Worm (Caenorhabditis elegans) whole organism, L4 larva: ENCODE measurements around the gene T26G10.1.

ENCODE experiments used
- F26F4.8 ChIP-seq: fragments of 200-800 bp; sonication (Bioruptor generic); conservative IDR thresholded peaks from 2 replicates; pipeline ENCODE4 v1.3.6; 2022; ENCODE audit warnings: missing genetic modification characterization, missing compliant biosample characterization
- F37D6.2 ChIP-seq: sonication (generic microtip); optimal IDR thresholded peaks from 2 replicates; lab custom pipeline; 2016; ENCODE audit warnings: mild to moderate bottlenecking, missing genetic modification characterization, missing compliant biosample characterization
- F44E2.7 ChIP-seq: fragments of 200-800 bp; sonication (Bioruptor generic); IDR thresholded peaks from 2 replicates; pipeline ENCODE4 v2.1.2; 2022; ENCODE audit warnings: missing genetic modification characterization, missing compliant biosample characterization
- R02D3.7 ChIP-seq: fragments of 150-350 bp; sonication (generic microtip); optimal IDR thresholded peaks from 3 replicates; lab custom pipeline; 2014; ENCODE audit warnings: missing biosample characterization, missing genetic modification characterization
- T26A8.4 ChIP-seq: fragments of 200-800 bp; sonication (Bioruptor generic); IDR thresholded peaks from 2 replicates; pipeline ENCODE4 v1.3.6; 2022; ENCODE audit warnings: missing genetic modification characterization, missing compliant biosample characterization
- Y5F2A.4 ChIP-seq: fragments of 200-800 bp; sonication (Bioruptor generic); optimal IDR thresholded peaks from 2 replicates; lab custom pipeline; 2018; ENCODE audit warnings: mild to moderate bottlenecking, missing genetic modification characterization, missing compliant biosample characterization
- Y75B8A.6 ChIP-seq: fragments of 200-800 bp; sonication (Bioruptor generic); IDR thresholded peaks from 2 replicates; pipeline ENCODE4 v1.3.6; 2022; ENCODE audit warnings: missing genetic modification reagents, missing genetic modification characterization, missing compliant biosample characterization
- ZK337.2 ChIP-seq: fragments of 200-800 bp; sonication (Bioruptor generic); IDR thresholded peaks from 2 replicates; pipeline ENCODE4 v1.3.6; 2022; ENCODE audit warnings: missing genetic modification reagents, missing genetic modification characterization, missing compliant biosample characterization
- ZK546.5 ChIP-seq, 2 experiments: sonication (generic microtip); optimal IDR thresholded peaks; 2 replicates each; lab custom pipeline; 2017; ENCODE audit warnings: missing biosample characterization in 2 of 2, missing genetic modification characterization in 2 of 2
- ama-1 ChIP-seq: fragments of 150-350 bp; optimal IDR thresholded peaks from 2 replicates; lab custom pipeline; 2014; ENCODE audit warnings: inconsistent platforms, mixed read lengths
- arid-1 ChIP-seq: fragments of 200-800 bp; sonication (Bioruptor generic); conservative IDR thresholded peaks from 2 replicates; pipeline ENCODE4 v1.3.6; 2022; ENCODE audit warnings: missing genetic modification reagents, missing genetic modification characterization, missing compliant biosample characterization
- ceh-20 ChIP-seq: fragments of 200-800 bp; sonication (Bioruptor generic); IDR thresholded peaks from 2 replicates; pipeline ENCODE4 v1.3.6; 2022; ENCODE audit warnings: missing genetic modification reagents, missing genetic modification characterization, missing compliant biosample characterization
- ceh-28 ChIP-seq: fragments of 150-350 bp; optimal IDR thresholded peaks from 2 replicates; lab custom pipeline; 2014; ENCODE audit warnings: missing biosample characterization, missing genetic modification reagents, missing genetic modification characterization
- ceh-44 ChIP-seq: fragments of 200-800 bp; sonication (Bioruptor generic); IDR thresholded peaks from 2 replicates; pipeline ENCODE4 v1.3.6; 2022; ENCODE audit warnings: missing genetic modification reagents, missing genetic modification characterization, missing compliant biosample characterization
- ceh-62 ChIP-seq: sonication (generic microtip); optimal IDR thresholded peaks from 2 replicates; lab custom pipeline; 2017; ENCODE audit warnings: missing biosample characterization, missing genetic modification characterization
- ceh-82 ChIP-seq: sonication (generic microtip); optimal IDR thresholded peaks from 2 replicates; lab custom pipeline; 2017; ENCODE audit warnings: missing biosample characterization, missing genetic modification characterization
- ces-1 ChIP-seq: fragments of 150-350 bp; sonication (generic microtip); optimal IDR thresholded peaks from 4 replicates; lab custom pipeline; 2014; ENCODE audit warnings: missing biosample characterization, missing genetic modification reagents, missing genetic modification characterization
- daf-16 ChIP-seq, 3 experiments: sonication (generic microtip); optimal IDR thresholded peaks; 2 replicates each; lab custom pipeline; 2016 to 2017; ENCODE audit warnings: missing genetic modification characterization in 3 of 3, missing genetic modification reagents in 3 of 3, mild to moderate bottlenecking in 2 of 3, missing compliant biosample characterization in 2 of 3, missing biosample characterization in 1 of 3, moderate library complexity in 1 of 3
- daf-19 ChIP-seq: fragments of 200-800 bp; sonication (Bioruptor generic); conservative IDR thresholded peaks from 2 replicates; pipeline ENCODE4 v1.3.6; 2022; ENCODE audit warnings: missing genetic modification characterization, missing compliant biosample characterization
- dmd-8 ChIP-seq: fragments of 200-800 bp; sonication (Bioruptor generic); IDR thresholded peaks from 2 replicates; pipeline ENCODE4 v1.3.6; 2022; ENCODE audit warnings: missing genetic modification characterization, missing compliant biosample characterization
- dmd-9 ChIP-seq: fragments of 200-800 bp; sonication (Bioruptor generic); IDR thresholded peaks from 2 replicates; pipeline ENCODE4 v1.3.6; 2022; ENCODE audit warnings: missing genetic modification reagents, missing genetic modification characterization, missing compliant biosample characterization
- dpl-1 ChIP-seq: fragments of 150-350 bp; optimal IDR thresholded peaks from 2 replicates; lab custom pipeline; 2014; ENCODE audit warnings: missing biosample characterization, missing genetic modification reagents, missing genetic modification characterization
- dve-1 ChIP-seq: sonication (generic microtip); optimal IDR thresholded peaks from 2 replicates; lab custom pipeline; 2017; ENCODE audit warnings: antibody characterized with exemption, mild to moderate bottlenecking, missing genetic modification characterization, missing compliant biosample characterization; ENCODE audit not compliant: insufficient read depth
- egl-43 ChIP-seq: fragments of 200-800 bp; sonication (Bioruptor generic); IDR thresholded peaks from 2 replicates; pipeline ENCODE4 v1.3.6; 2022; ENCODE audit warnings: missing genetic modification reagents, missing genetic modification characterization, missing compliant biosample characterization
- gei-8 ChIP-seq: fragments of 200-800 bp; sonication (Bioruptor generic); optimal IDR thresholded peaks from 2 replicates; lab custom pipeline; 2018; ENCODE audit warnings: mild to moderate bottlenecking, missing genetic modification characterization, missing compliant biosample characterization
- hlh-11 ChIP-seq: fragments of 200-800 bp; sonication (Bioruptor generic); optimal IDR thresholded peaks from 2 replicates; lab custom pipeline; 2018; ENCODE audit warnings: mild to moderate bottlenecking, missing genetic modification characterization, missing compliant biosample characterization
- hlh-30 ChIP-seq: sonication (generic microtip); optimal IDR thresholded peaks from 2 replicates; lab custom pipeline; 2017; ENCODE audit warnings: antibody characterized with exemption, mild to moderate bottlenecking, missing genetic modification characterization, missing compliant biosample characterization; ENCODE audit not compliant: insufficient read depth
- hmg-1.1 ChIP-seq: fragments of 200-800 bp; sonication (Bioruptor generic); IDR thresholded peaks from 2 replicates; pipeline ENCODE4 v1.3.6; 2022; ENCODE audit warnings: missing genetic modification reagents, missing genetic modification characterization, missing compliant biosample characterization
- jun-1 ChIP-seq: fragments of 150-350 bp; optimal IDR thresholded peaks from 2 replicates; lab custom pipeline; 2014; ENCODE audit warnings: missing biosample characterization, missing genetic modification reagents, missing genetic modification characterization
- lin-1 ChIP-seq: fragments of 200-800 bp; sonication (Bioruptor generic); IDR thresholded peaks from 2 replicates; pipeline ENCODE4 v1.3.6; 2022; ENCODE audit warnings: missing genetic modification reagents, missing genetic modification characterization, missing compliant biosample characterization
- lin-38 ChIP-seq: fragments of 200-800 bp; sonication (Bioruptor generic); IDR thresholded peaks from 2 replicates; pipeline ENCODE4 v1.3.6; 2022; ENCODE audit warnings: missing genetic modification reagents, missing genetic modification characterization, missing compliant biosample characterization
- madf-5 ChIP-seq, 2 experiments: fragments of 200-800 bp; sonication (Bioruptor generic); IDR thresholded peaks; 2 replicates each; pipeline ENCODE4 v1.3.6; 2022; ENCODE audit warnings: missing compliant biosample characterization in 2 of 2, missing genetic modification characterization in 2 of 2
- mxl-2 ChIP-seq: fragments of 200-800 bp; sonication (Bioruptor generic); conservative IDR thresholded peaks from 2 replicates; pipeline ENCODE4 v1.3.6; 2022; ENCODE audit warnings: missing genetic modification reagents, missing genetic modification characterization, missing compliant biosample characterization
- nhr-10 ChIP-seq: fragments of 150-350 bp; optimal IDR thresholded peaks from 2 replicates; lab custom pipeline; 2014; ENCODE audit warnings: missing biosample characterization, missing genetic modification characterization
- nhr-11 ChIP-seq: fragments of 150-350 bp; optimal IDR thresholded peaks from 2 replicates; lab custom pipeline; 2014; ENCODE audit warnings: missing biosample characterization, missing genetic modification characterization
- nhr-111 ChIP-seq: fragments of 200-800 bp; sonication (Bioruptor generic); optimal IDR thresholded peaks from 2 replicates; lab custom pipeline; 2018; ENCODE audit warnings: mild to moderate bottlenecking, missing genetic modification characterization, missing compliant biosample characterization
- nhr-42 ChIP-seq: fragments of 200-800 bp; sonication (Bioruptor generic); IDR thresholded peaks from 2 replicates; pipeline ENCODE4 v1.3.6; 2022; ENCODE audit warnings: missing genetic modification characterization, missing compliant biosample characterization
- pha-4 ChIP-seq, 2 experiments: fragments of 150-350 bp in 1 of 2; fragments of 200-800 bp in 1 of 2; sonication (Bioruptor generic) in 1 of 2; IDR thresholded peaks in 1 of 2; optimal IDR thresholded peaks in 1 of 2; 2 replicates each; pipeline versions ENCODE4 v1.3.6 to Lab custom; 2014 to 2022; ENCODE audit warnings: missing genetic modification characterization in 2 of 2, missing genetic modification reagents in 2 of 2, missing biosample characterization in 1 of 2, missing compliant biosample characterization in 1 of 2
- pqm-1 ChIP-seq: sonication (generic microtip); optimal IDR thresholded peaks from 2 replicates; lab custom pipeline; 2017; ENCODE audit warnings: missing biosample characterization, missing genetic modification characterization
- saeg-2 ChIP-seq: fragments of 200-800 bp; sonication (Bioruptor generic); IDR thresholded peaks from 2 replicates; pipeline ENCODE4 v1.3.6; 2022; ENCODE audit warnings: missing genetic modification reagents, missing genetic modification characterization, missing compliant biosample characterization
- sdz-12 ChIP-seq: fragments of 200-800 bp; sonication (Bioruptor generic); optimal IDR thresholded peaks from 2 replicates; lab custom pipeline; 2018; ENCODE audit warnings: mild to moderate bottlenecking, missing genetic modification characterization, missing compliant biosample characterization
- skn-1 ChIP-seq: fragments of 150-350 bp; optimal IDR thresholded peaks from 2 replicates; lab custom pipeline; 2014; ENCODE audit warnings: missing biosample characterization, missing genetic modification characterization
- spr-1 ChIP-seq: sonication (generic microtip); optimal IDR thresholded peaks from 2 replicates; lab custom pipeline; 2016; ENCODE audit warnings: mild to moderate bottlenecking, missing genetic modification characterization, missing compliant biosample characterization
- tra-1 ChIP-seq: fragments of 200-800 bp; sonication (Bioruptor generic); IDR thresholded peaks from 2 replicates; pipeline ENCODE4 v1.3.6; 2022; ENCODE audit warnings: missing genetic modification reagents, missing genetic modification characterization, missing compliant biosample characterization
- unc-39 ChIP-seq: sonication (generic microtip); optimal IDR thresholded peaks from 2 replicates; lab custom pipeline; 2017; ENCODE audit warnings: missing biosample characterization, missing genetic modification characterization
- unc-62 ChIP-seq, 3 experiments: fragments of 150-350 bp in 1 of 3; sonication (generic microtip); optimal IDR thresholded peaks in 2 of 3; peaks in 1 of 3; 1 replicate in 1 of 3; 2 replicates in 2 of 3; lab custom pipeline; 2014 to 2017; ENCODE audit warnings: missing biosample characterization in 3 of 3, missing genetic modification characterization in 3 of 3, missing genetic modification reagents in 3 of 3, missing genotype in 1 of 3
- zag-1 ChIP-seq: fragments of 150-350 bp; optimal IDR thresholded peaks from 2 replicates; lab custom pipeline; 2014; ENCODE audit warnings: missing biosample characterization, missing genetic modification characterization
- zip-11 ChIP-seq: fragments of 200-800 bp; sonication (Bioruptor generic); IDR thresholded peaks from 2 replicates; pipeline ENCODE4 v1.3.6; 2022; ENCODE audit warnings: missing genetic modification characterization, missing compliant biosample characterization
- ztf-7 ChIP-seq: fragments of 150-350 bp; optimal IDR thresholded peaks from 2 replicates; lab custom pipeline; 2014; ENCODE audit warnings: missing biosample characterization, missing genetic modification characterization

The T26G10.1 gene

ce11 chrIII:9443417-9444027 is 37.1 kb upstream of the T26G10.1 start, which contains the start of gene pir-2 (continued):
- TF ChIP-seq sdz-12 (GFP tag; lab: Kevin White, UChicago), result no peak
- TF ChIP-seq Y5F2A.4 (GFP tag; lab: Kevin White, UChicago), result no peak
- no peak for TF ChIP-seq daf-19
- TF ChIP-seq hmg-1.1 (GFP tag; lab: Robert Waterston, UW), result peak; percentile 81
- no peak for TF ChIP-seq jun-1 (tag; lab: Kevin White, UChicago)
- TF ChIP-seq ceh-20 (GFP tag; lab: Robert Waterston, UW), result 0 out of 2 replicates have a peak, but pooled peaks have one; percentile 41
- TF ChIP-seq ceh-62 (tag; lab: Kevin White, UChicago), result no peak
- TF ChIP-seq pqm-1, result no peak
- peak; percentile 92 for TF ChIP-seq hlh-11 (tag; lab: Kevin White, UChicago)
- TF ChIP-seq skn-1 (tag; lab: Kevin White, UChicago), result no peak
- no peak for TF ChIP-seq F26F4.8 (GFP tag; lab: Robert Waterston, UW)
- TF ChIP-seq nhr-11 (tag; lab: Kevin White, UChicago), result peak; percentile 75
- no peak for TF ChIP-seq tra-1
- no peak for TF ChIP-seq zip-11 (GFP tag; lab: Robert Waterston, UW)
- no peak for TF ChIP-seq R02D3.7 (tag; lab: Kevin White, UChicago)
- peak; percentile 26 for TF ChIP-seq nhr-10 (tag; lab: Kevin White, UChicago)
- no peak for TF ChIP-seq ZK546.5 (tag; optimal IDR thresholded peaks at IDR 0.05; lab: Kevin White, UChicago)
- TF ChIP-seq hlh-30 (tag; lab: Kevin White, UChicago), result peak; percentile 91
- TF ChIP-seq lin-38 (GFP tag; lab: Robert Waterston, UW), result peak; percentile 79
- TF ChIP-seq nhr-111 (GFP tag; lab: Kevin White, UChicago), result no peak
- no peak for TF ChIP-seq dmd-8 (GFP tag; lab: Robert Waterston, UW)
- TF ChIP-seq pha-4 (GFP tag; IDR thresholded peaks at IDR 0.05; lab: Robert Waterston, UW), result peak; percentile 38; the same call in 1 of the 2 replicates
- no peak for TF ChIP-seq pha-4 (tag; optimal IDR thresholded peaks at IDR 0.05; lab: Kevin White, UChicago)
- no peak for TF ChIP-seq dmd-9 (GFP tag; lab: Robert Waterston, UW)
- TF ChIP-seq ceh-44 (GFP tag; lab: Robert Waterston, UW), result no peak
- peak; percentile 89 for TF ChIP-seq ceh-28 (tag; lab: Kevin White, UChicago)
- no peak for TF ChIP-seq unc-39
- TF ChIP-seq madf-5 (GFP tag; IDR thresholded peaks at IDR 0.05; lab: Robert Waterston, UW), result no peak
- TF ChIP-seq arid-1, result peak; percentile 51; the same call in 1 of the 2 replicates
- no peak for TF ChIP-seq daf-16 (GFP tag; optimal IDR thresholded peaks at IDR 0.05; lab: Kevin White, UChicago)
- peak; percentile 21 for TF ChIP-seq daf-16 (tag; optimal IDR thresholded peaks at IDR 0.05; lab: Kevin White, UChicago)
- TF ChIP-seq nhr-42 (GFP tag; lab: Robert Waterston, UW), result 0 out of 2 replicates have a peak, but pooled peaks have one; percentile 44
- TF ChIP-seq ZK337.2 (GFP tag; lab: Robert Waterston, UW), result no peak
- peak; percentile 49 for TF ChIP-seq F37D6.2 (tag; lab: Kevin White, UChicago)
- TF ChIP-seq saeg-2 (GFP tag; lab: Robert Waterston, UW), result no peak
- peak; percentile 93 for TF ChIP-seq dpl-1 (GFP tag; lab: Kevin White, UChicago)
- TF ChIP-seq ces-1 (GFP tag; lab: Kevin White, UChicago), result no peak
- TF ChIP-seq T26A8.4 (GFP tag; lab: Robert Waterston, UW), result peak; percentile 51
- TF ChIP-seq spr-1 (tag; lab: Kevin White, UChicago), result no peak
- TF ChIP-seq Y75B8A.6 (GFP tag; lab: Robert Waterston, UW), result no peak
- TF ChIP-seq ztf-7, result peak; percentile 46
- TF ChIP-seq gei-8 (GFP tag; lab: Kevin White, UChicago), result no peak
- peak in 1 of 2 experiments; percentile 96 for TF ChIP-seq unc-62 (GFP tag; optimal IDR thresholded peaks at IDR 0.05 in 1 of 2; lab: Kevin White, UChicago)
- TF ChIP-seq unc-62 (tag; optimal IDR thresholded peaks at IDR 0.05; lab: Kevin White, UChicago), result no peak
- TF ChIP-seq ceh-82, result no peak
- no peak for TF ChIP-seq zag-1
- TF ChIP-seq F44E2.7 (GFP tag; lab: Robert Waterston, UW), result peak; percentile 63; the same call in 1 of the 2 replicates
- peak; percentile 89 for TF ChIP-seq ama-1
- TF ChIP-seq lin-1 (GFP tag; lab: Robert Waterston, UW), result no peak
- peak; percentile 78 for TF ChIP-seq dve-1
- TF ChIP-seq mxl-2 (GFP tag; lab: Robert Waterston, UW), result no peak
- TF ChIP-seq egl-43 (GFP tag; lab: Robert Waterston, UW), result no peak
